Worm (Caenorhabditis elegans): Measurements from ENCODE around the gene csn-3.

Gene csn-3

ce11 chrIV:179700-180099 is 14.8 kb upstream of the csn-3 start:
- TF ChIP-seq W03F9.2 (tag; optimal IDR thresholded peaks at IDR 0.05): no peak
- TF ChIP-seq him-1 (tag; optimal IDR thresholded peaks at IDR 0.05): no peak
- no peak for TF ChIP-seq dao-5 (tag; optimal IDR thresholded peaks at IDR 0.05)

DNA sequence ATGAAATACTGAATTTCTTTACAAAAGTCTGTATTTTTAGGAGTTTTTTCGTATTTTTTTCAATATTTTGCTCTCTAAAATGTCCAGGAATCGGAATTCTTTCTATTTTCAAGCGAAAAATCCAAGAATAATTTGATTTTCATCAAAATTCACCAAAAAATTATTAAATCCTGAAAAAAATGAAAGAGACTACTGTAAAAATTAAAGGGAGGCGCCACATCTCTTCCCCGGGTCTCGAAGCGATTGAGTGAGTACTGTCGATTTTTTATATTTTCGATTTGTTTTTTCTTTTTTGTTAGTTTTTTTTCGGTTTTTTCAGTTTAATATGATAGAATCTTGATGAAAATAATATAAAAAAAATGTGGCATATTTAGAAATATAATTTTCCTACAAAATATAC is 11.0 kb upstream of the csn-3 start:
- no peak for TF ChIP-seq W03F9.2 (tag; optimal IDR thresholded peaks at IDR 0.05)
- TF ChIP-seq dao-5 (tag; optimal IDR thresholded peaks at IDR 0.05): no peak
- TF ChIP-seq him-1 (tag; optimal IDR thresholded peaks at IDR 0.05): no peak

DNA sequence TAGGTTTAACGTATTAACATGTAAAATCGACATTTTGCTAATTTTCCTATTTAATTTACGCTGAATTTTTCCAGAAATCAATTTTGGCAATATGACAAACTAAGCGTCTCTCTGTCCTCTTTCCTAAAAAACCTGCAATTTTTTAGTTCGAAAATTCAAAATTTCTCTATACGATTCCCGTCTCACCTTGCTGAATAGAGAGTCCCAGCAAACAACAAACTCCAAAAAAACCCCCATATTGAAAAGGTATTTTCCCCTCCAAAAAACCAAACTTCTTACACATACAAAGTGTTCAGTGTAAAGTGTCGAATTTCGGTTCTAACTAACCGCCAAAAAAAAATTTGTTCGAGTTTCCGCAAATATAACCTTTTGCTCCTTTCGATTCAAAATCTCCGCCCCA is 10.4 kb upstream of the csn-3 start, which contains the start of gene pnc-1:
Gene pnc-1, plus strand, starts transcription at position 301 of the 400 bp plus-strand sequence.
- TF ChIP-seq dao-5 (tag; optimal IDR thresholded peaks at IDR 0.05): no peak
- TF ChIP-seq W03F9.2 (tag; optimal IDR thresholded peaks at IDR 0.05): no peak
- no peak for TF ChIP-seq him-1 (tag; optimal IDR thresholded peaks at IDR 0.05)

DNA sequence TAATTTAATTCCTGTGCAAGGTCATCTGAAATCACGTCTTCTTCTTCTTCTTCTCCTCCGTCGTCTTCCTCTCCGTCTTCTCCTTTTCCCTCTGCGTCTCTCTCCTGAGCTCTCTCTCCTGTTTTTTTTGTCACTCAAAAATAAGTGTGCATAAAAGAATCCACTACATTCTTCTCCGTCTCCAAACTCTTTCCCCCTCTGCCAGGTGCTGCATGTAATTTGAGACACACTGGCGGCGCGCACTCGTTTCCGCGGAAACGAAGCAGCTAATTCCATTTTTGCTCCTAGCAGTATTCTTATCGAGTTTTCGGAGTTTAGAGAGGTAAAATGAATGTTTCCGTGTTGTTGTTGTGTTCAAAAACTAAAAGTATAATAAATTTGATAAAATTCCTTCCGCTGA is 8.4 kb upstream of the csn-3 start:
- TF ChIP-seq dao-5 (tag; optimal IDR thresholded peaks at IDR 0.05) (no peak), W03F9.2 (tag; optimal IDR thresholded peaks at IDR 0.05) (no peak), him-1 (tag; optimal IDR thresholded peaks at IDR 0.05) (no peak)

DNA sequence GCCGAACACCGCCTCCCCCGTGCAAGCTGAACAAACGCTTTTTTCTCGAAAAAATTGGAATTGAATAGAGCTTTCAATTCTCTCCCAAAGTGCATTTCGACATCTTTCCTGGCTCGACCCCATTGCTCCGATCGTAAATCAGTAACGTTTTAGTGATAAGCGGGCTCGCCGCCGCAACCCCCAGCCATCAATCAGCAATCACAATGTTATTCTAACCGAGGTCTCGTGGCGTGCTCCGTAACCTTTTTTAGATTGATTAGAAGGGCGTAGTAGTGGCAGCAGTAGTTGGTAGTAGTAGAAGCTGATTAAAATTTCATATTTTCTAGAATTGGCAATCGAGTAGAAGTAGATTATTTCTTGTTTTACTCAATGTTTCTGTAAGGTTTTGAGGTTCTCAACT is 7.2 kb upstream of the csn-3 start:
- TF ChIP-seq him-1 (tag; optimal IDR thresholded peaks at IDR 0.05) (no peak), dao-5 (tag; optimal IDR thresholded peaks at IDR 0.05) (no peak)

- no peak for TF ChIP-seq him-1 (tag; optimal IDR thresholded peaks at IDR 0.05)
- no peak for TF ChIP-seq dao-5 (tag; optimal IDR thresholded peaks at IDR 0.05)
- no peak for TF ChIP-seq W03F9.2 (tag; optimal IDR thresholded peaks at IDR 0.05)
These were observed 5.5 kb upstream of the csn-3 start for ce11 chrIV:189087-189486.

DNA sequence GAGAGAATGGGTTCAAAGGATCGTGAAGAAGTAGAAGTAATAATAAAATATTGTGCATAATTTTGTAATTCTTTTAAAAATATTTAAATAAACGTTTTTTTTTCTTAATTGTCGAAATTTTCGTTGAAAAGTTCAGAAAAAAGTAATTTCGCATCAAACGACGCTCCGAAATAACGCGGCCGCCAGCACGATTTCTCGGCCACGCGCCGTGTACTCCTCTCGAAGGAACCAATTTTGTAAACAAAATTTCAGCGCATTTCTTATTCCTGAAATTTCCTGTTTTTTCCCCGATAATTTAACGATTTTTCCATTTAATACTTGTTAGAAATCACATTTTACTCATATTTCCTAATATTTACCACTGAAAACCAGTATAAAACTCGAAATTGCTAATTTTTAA is 2.5 kb upstream of the csn-3 start, which contains the start of gene Y38C1AA.12:
Gene Y38C1AA.12, plus strand, starts transcription at position 211 of the 400 bp plus-strand sequence.
- peak; percentile 42 for TF ChIP-seq him-1 (tag; optimal IDR thresholded peaks at IDR 0.05)
- peak; percentile 80 for TF ChIP-seq W03F9.2 (tag; optimal IDR thresholded peaks at IDR 0.05)
- no peak for TF ChIP-seq dao-5 (tag; optimal IDR thresholded peaks at IDR 0.05)

DNA sequence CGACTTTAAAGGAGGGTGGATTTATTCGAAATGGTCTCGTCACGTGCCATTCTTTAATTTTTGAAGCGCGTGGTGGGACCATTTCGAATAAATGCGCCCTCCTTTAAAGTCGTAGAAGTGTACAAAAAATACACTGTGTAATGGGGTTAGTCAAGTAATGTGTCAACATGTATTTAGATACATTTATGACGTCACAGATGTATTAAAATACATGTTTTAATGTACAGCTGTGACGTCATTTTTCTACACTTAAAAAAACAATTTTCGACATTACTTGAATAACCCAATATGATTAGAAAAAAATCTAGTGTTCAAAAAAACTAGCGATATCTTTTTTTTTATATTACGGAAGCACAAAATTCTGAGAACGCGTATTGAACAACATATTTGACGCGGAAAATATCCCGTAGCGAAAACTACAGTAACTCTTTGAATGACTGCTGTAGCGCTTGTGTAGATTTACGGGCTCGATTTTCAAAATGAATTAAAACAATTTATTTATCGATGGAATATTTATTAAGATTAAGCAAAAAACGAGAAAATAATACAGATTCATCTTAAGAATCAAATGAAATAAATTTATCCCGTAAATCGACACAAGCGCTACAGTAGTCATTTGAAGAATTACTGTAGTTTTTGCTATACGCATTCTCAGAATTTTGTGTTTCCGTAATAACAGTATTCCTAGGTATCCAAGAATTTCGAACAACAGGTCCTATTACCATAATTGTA is 8.5 kb downstream of the csn-3 start, which contains the start of gene gfrp-1:
Gene gfrp-1, plus strand, starts transcription at position 682 of the 732 bp plus-strand sequence.
- TF ChIP-seq him-1 (tag; optimal IDR thresholded peaks at IDR 0.05) (no peak), W03F9.2 (tag; optimal IDR thresholded peaks at IDR 0.05) (no peak), dao-5 (tag; optimal IDR thresholded peaks at IDR 0.05) (no peak)

- TF ChIP-seq W03F9.2 (tag; optimal IDR thresholded peaks at IDR 0.05) (no peak), him-1 (tag; optimal IDR thresholded peaks at IDR 0.05) (no peak), dao-5 (tag; optimal IDR thresholded peaks at IDR 0.05) (no peak)
These were observed 10.5 kb downstream of the csn-3 start, which contains the start of gene coa-1 for ce11 chrIV:204998-205397. coa-1 (plus strand) TSS chrIV:205298.

DNA sequence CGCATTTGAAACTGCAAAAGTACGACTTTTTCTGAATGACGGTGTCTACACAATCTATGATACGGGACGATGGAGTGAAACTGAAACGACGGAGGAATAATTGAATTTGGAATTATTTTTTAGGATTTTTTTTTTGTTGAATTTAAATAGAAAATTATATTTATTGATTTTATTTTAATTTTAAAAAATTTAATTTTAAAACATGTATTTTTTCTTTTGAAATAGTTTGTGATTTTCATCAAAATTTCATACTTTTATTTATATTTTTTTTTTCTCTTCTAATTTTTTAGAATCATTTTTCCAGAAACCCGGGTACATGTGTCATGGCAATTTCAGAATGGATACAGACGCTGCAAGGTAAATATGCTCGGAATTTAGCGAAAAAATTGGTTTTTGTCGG is 13.3 kb downstream of the csn-3 start, which contains the start of gene Y38C1AA.1:
Gene Y38C1AA.1, plus strand, starts transcription at position 301 of the 400 bp plus-strand sequence.
- no peak for TF ChIP-seq him-1 (tag; optimal IDR thresholded peaks at IDR 0.05)

DNA sequence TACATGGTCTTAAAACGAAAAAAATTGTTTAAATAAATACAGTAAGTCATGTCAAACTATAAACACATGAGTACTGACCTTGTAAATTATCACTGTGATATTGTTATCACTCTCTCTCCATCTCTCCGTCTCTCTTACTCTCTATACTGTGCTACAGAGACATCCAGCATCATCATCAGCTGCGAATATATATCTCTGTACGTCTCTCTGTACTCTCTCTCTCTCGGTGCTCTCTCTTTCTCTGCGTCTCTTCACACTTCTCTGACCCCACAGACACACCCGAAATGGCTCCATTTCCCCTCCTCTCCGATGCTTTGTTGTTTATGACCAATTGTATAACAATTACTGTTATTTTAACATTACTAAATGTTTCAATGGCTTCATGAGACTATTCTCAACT is 16.0 kb downstream of the csn-3 start:
- TF ChIP-seq him-1 (tag; optimal IDR thresholded peaks at IDR 0.05) (no peak), dao-5 (tag; optimal IDR thresholded peaks at IDR 0.05) (no peak), W03F9.2 (tag; optimal IDR thresholded peaks at IDR 0.05) (no peak)

DNA sequence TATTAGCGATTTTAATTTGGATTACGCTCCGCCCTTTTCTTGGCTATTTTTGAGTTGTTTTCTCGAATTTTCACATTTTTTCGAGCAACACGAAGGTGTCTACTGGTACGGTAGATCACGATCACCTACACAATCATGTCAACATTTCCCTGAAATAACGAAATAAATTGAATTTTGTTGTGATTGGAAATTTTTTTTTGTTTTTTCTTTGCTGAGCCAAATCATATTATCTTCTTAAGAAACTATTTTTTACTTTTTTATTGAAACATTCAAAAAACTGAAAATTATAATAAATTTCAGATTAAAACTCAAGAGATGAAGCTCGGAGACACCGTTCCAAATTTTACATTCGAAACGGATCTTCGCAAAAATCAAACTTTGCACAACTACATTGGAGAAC is 23.7 kb downstream of the csn-3 start, which contains the start of gene prdx-6:
Gene prdx-6, plus strand, starts transcription at position 301 of the 400 bp plus-strand sequence.
- TF ChIP-seq him-1 (tag; optimal IDR thresholded peaks at IDR 0.05) (no peak), W03F9.2 (tag; optimal IDR thresholded peaks at IDR 0.05) (no peak), dao-5 (tag; optimal IDR thresholded peaks at IDR 0.05) (no peak)

ce11 chrIV:231673-232072 is 37.1 kb downstream of the csn-3 start, which contains the start of gene gtf-2H1:
gtf-2H1 (minus strand) TSS chrIV:231773.
- no peak for TF ChIP-seq him-1 (tag; optimal IDR thresholded peaks at IDR 0.05)
- TF ChIP-seq W03F9.2 (tag; optimal IDR thresholded peaks at IDR 0.05): no peak
- no peak for TF ChIP-seq dao-5 (tag; optimal IDR thresholded peaks at IDR 0.05)

- TF ChIP-seq him-1 (tag; optimal IDR thresholded peaks at IDR 0.05) (no peak), W03F9.2 (tag; optimal IDR thresholded peaks at IDR 0.05) (no peak), dao-5 (tag; optimal IDR thresholded peaks at IDR 0.05) (no peak)
These were observed 41.6 kb downstream of the csn-3 start for ce11 chrIV:236138-236537.

DNA sequence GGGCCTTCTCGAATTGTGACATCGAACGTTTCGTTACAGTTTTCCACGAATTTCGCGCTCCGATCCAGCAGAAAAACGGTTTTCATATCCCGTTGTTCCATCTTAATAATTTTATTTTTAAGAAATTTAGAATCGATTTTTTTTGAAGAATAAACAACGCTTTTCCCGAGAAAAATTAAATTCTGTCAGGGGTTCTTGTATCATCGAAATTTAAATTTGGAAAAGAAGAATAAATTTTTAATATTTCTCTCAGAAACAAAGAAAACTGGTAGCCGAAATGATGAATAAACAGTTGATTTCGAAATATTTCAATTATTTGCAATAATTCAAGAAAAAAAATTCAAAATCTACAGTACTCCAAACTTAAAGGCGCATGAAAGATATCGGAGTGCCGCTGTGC is 42.8 kb downstream of the csn-3 start, which contains the start of gene ints-13:
Gene ints-13, minus strand, starts transcription at position 101 of the 400 bp plus-strand sequence.
- TF ChIP-seq dao-5 (tag; optimal IDR thresholded peaks at IDR 0.05) (no peak), W03F9.2 (tag; optimal IDR thresholded peaks at IDR 0.05) (no peak), him-1 (tag; optimal IDR thresholded peaks at IDR 0.05) (no peak)
